Fruit fly (Drosophila melanogaster) whole organism, embryonic: ENCODE data around the gene anne.

Experiments
- BEAF-32 ChIP-seq: fragments of 200-800 bp; sonication (Bioruptor generic); optimal IDR thresholded peaks from 3 replicates; lab custom pipeline; 2017; ENCODE audit warnings: missing biosample characterization, missing genetic modification characterization, mild to moderate bottlenecking, moderate library complexity, missing genetic modification reagents
- CG1024 ChIP-seq: fragments of 200-800 bp; sonication (Bioruptor generic); IDR thresholded peaks from 2 replicates; pipeline ENCODE4 v1.3.6; 2022; ENCODE audit warnings: missing biosample characterization, missing genetic modification characterization
- CG10267 ChIP-seq: fragments of 200-800 bp; sonication (Bioruptor generic); optimal IDR thresholded peaks from 2 replicates; lab custom pipeline; 2018; ENCODE audit warnings: missing biosample characterization, mild to moderate bottlenecking, missing genetic modification characterization, moderate library complexity
- CG12299 ChIP-seq: fragments of 200-800 bp; sonication (Bioruptor generic); optimal IDR thresholded peaks from 2 replicates; lab custom pipeline; 2018; ENCODE audit warnings: missing biosample characterization, mild to moderate bottlenecking, missing genetic modification characterization
- CG13894 ChIP-seq: fragments of 200-800 bp; sonication (Bioruptor generic); optimal IDR thresholded peaks from 3 replicates; lab custom pipeline; 2018; ENCODE audit warnings: missing biosample characterization, mild to moderate bottlenecking, missing genetic modification characterization, moderate library complexity
- CG1529 ChIP-seq: fragments of 200-800 bp; sonication (Bioruptor generic); optimal IDR thresholded peaks from 3 replicates; lab custom pipeline; 2018; ENCODE audit warnings: missing biosample characterization, missing genetic modification characterization
- CG1603 ChIP-seq: fragments of 200-800 bp; sonication (Bioruptor generic); optimal IDR thresholded peaks from 2 replicates; lab custom pipeline; 2019; ENCODE audit warnings: missing biosample characterization, mild to moderate bottlenecking, missing genetic modification characterization, moderate library complexity
- CG16813 ChIP-seq: fragments of 200-800 bp; sonication (Bioruptor generic); IDR thresholded peaks from 3 replicates; pipeline ENCODE4 v1.3.6; 2022; ENCODE audit warnings: missing biosample characterization, missing genetic modification characterization; ENCODE audit not compliant: partially characterized antibody
- CG17612 ChIP-seq: fragments of 200-800 bp; sonication (Bioruptor generic); IDR thresholded peaks from 2 replicates; pipeline ENCODE4 v1.3.6; 2022; ENCODE audit warnings: missing biosample characterization, missing genetic modification characterization
- CG17802 ChIP-seq: fragments of 200-800 bp; sonication (Bioruptor generic); optimal IDR thresholded peaks from 2 replicates; lab custom pipeline; 2018; ENCODE audit warnings: missing biosample characterization, mild to moderate bottlenecking, missing genetic modification characterization, moderate library complexity
- CG2199 ChIP-seq: fragments of 200-800 bp; sonication (Bioruptor generic); IDR thresholded peaks from 3 replicates; pipeline ENCODE4 v1.3.6; 2022; ENCODE audit warnings: missing biosample characterization, missing genetic modification characterization
- CG30020 ChIP-seq: fragments of 200-800 bp; optimal IDR thresholded peaks from 2 replicates; lab custom pipeline; 2019; ENCODE audit warnings: missing biosample characterization, mild to moderate bottlenecking, missing genetic modification characterization, moderate library complexity
- CG30431 ChIP-seq: fragments of 200-800 bp; sonication (Bioruptor generic); optimal IDR thresholded peaks from 2 replicates; lab custom pipeline; 2017; ENCODE audit warnings: missing biosample characterization, missing genetic modification characterization
- CG3065 ChIP-seq: fragments of 200-800 bp; sonication (Bioruptor generic); optimal IDR thresholded peaks from 2 replicates; lab custom pipeline; 2016; ENCODE audit warnings: missing biosample characterization, missing genetic modification characterization
- CG3995 ChIP-seq: fragments of 200-800 bp; sonication (Bioruptor generic); optimal IDR thresholded peaks from 3 replicates; lab custom pipeline; 2016; ENCODE audit warnings: missing biosample characterization, missing genetic modification characterization
- CG5245 ChIP-seq: fragments of 200-800 bp; sonication (Bioruptor generic); optimal IDR thresholded peaks from 3 replicates; lab custom pipeline; 2016; ENCODE audit warnings: missing biosample characterization, missing genetic modification characterization
- CG6765 ChIP-seq: fragments of 200-800 bp; sonication (Bioruptor generic); optimal IDR thresholded peaks from 3 replicates; lab custom pipeline; 2017; ENCODE audit warnings: missing biosample characterization, mild to moderate bottlenecking, missing genetic modification characterization
- CG8281 ChIP-seq: fragments of 200-800 bp; sonication (Bioruptor generic); optimal IDR thresholded peaks from 2 replicates; lab custom pipeline; 2018; ENCODE audit warnings: missing biosample characterization, mild to moderate bottlenecking, missing genetic modification characterization, moderate library complexity
- CG8765 ChIP-seq: fragments of 200-800 bp; sonication (Bioruptor generic); IDR thresholded peaks from 2 replicates; pipeline ENCODE4 v1.3.6; 2022; ENCODE audit warnings: missing biosample characterization, missing genetic modification characterization
- CG9437 ChIP-seq: fragments of 200-800 bp; sonication (Bioruptor generic); optimal IDR thresholded peaks from 2 replicates; lab custom pipeline; 2018; ENCODE audit warnings: missing biosample characterization, mild to moderate bottlenecking, missing genetic modification characterization
- CHES-1-like ChIP-seq: fragments of 200-800 bp; sonication (Bioruptor generic); optimal IDR thresholded peaks from 2 replicates; lab custom pipeline; 2016; ENCODE audit warnings: missing biosample characterization, missing genetic modification characterization
- CrebB ChIP-seq: fragments of 200-800 bp; sonication (Bioruptor generic); optimal IDR thresholded peaks from 3 replicates; lab custom pipeline; 2018; ENCODE audit warnings: missing biosample characterization, mild to moderate bottlenecking, missing genetic modification characterization
- D19B ChIP-seq: fragments of 200-800 bp; sonication (Bioruptor generic); optimal IDR thresholded peaks from 2 replicates; lab custom pipeline; 2017; ENCODE audit warnings: missing biosample characterization, mild to moderate bottlenecking, missing genetic modification characterization
- Dfd ChIP-seq, 2 experiments: fragments of >200 bp; optimal IDR thresholded peaks; 2 replicates each; lab custom pipeline; 2017; ENCODE audit warnings: missing biosample characterization in 2 of 2, missing genetic modification characterization in 2 of 2
- Fer1 ChIP-seq: fragments of 200-800 bp; sonication (Bioruptor generic); optimal IDR thresholded peaks from 2 replicates; lab custom pipeline; 2017; ENCODE audit warnings: missing biosample characterization, mild to moderate bottlenecking, missing genetic modification characterization
- HLH4C ChIP-seq: fragments of 200-800 bp; sonication (Bioruptor generic); IDR thresholded peaks from 3 replicates; pipeline ENCODE4 v1.3.6; 2022; ENCODE audit warnings: missing biosample characterization, missing genetic modification characterization; ENCODE audit not compliant: partially characterized antibody
- Med ChIP-seq: fragments of 200-800 bp; sonication (Bioruptor generic); peaks from one replicate; lab custom pipeline; 2016; ENCODE audit warnings: missing biosample characterization, missing genetic modification characterization, mild to moderate bottlenecking, inconsistent platforms, moderate library complexity
- Neu2 ChIP-seq: fragments of 200-800 bp; sonication (Bioruptor generic); optimal IDR thresholded peaks from 3 replicates; lab custom pipeline; 2016; ENCODE audit warnings: missing biosample characterization, missing genetic modification characterization, borderline replicate concordance
- Ptx1 ChIP-seq: fragments of 200-800 bp; sonication (Bioruptor generic); IDR thresholded peaks from 2 replicates; pipeline ENCODE4 v1.3.6; 2022; ENCODE audit warnings: missing biosample characterization, missing genetic modification characterization
- Scr ChIP-seq: fragments of 200-800 bp; sonication (Bioruptor generic); IDR thresholded peaks from 2 replicates; pipeline ENCODE4 v1.3.6; 2022; ENCODE audit warnings: missing biosample characterization, missing genetic modification characterization; ENCODE audit not compliant: partially characterized antibody
- Sin3A ChIP-seq: fragments of >200 bp; optimal IDR thresholded peaks from 2 replicates; lab custom pipeline; 2018
- Sry-δ ChIP-seq: fragments of 200-800 bp; sonication (Bioruptor generic); optimal IDR thresholded peaks from 2 replicates; lab custom pipeline; 2016; ENCODE audit warnings: missing biosample characterization, missing genetic modification characterization
- YL-1 ChIP-seq: fragments of 200-800 bp; sonication (Bioruptor generic); optimal IDR thresholded peaks from 3 replicates; lab custom pipeline; 2017; ENCODE audit warnings: missing biosample characterization, mild to moderate bottlenecking, missing genetic modification characterization
- cad ChIP-seq: fragments of >200 bp; optimal IDR thresholded peaks from 2 replicates; lab custom pipeline; 2017; ENCODE audit warnings: missing biosample characterization, missing genetic modification characterization
- croc ChIP-seq: fragments of 200-800 bp; sonication (Bioruptor generic); conservative IDR thresholded peaks from 3 replicates; pipeline ENCODE4 v1.3.6; 2022; ENCODE audit warnings: missing biosample characterization, missing genetic modification characterization
- disco-r ChIP-seq: fragments of 200-800 bp; sonication (Bioruptor generic); optimal IDR thresholded peaks from 2 replicates; lab custom pipeline; 2016; ENCODE audit warnings: missing biosample characterization, missing genetic modification characterization
- dmrt99B ChIP-seq: fragments of 200-800 bp; sonication (Bioruptor generic); optimal IDR thresholded peaks from 2 replicates; lab custom pipeline; 2018; ENCODE audit warnings: missing biosample characterization, mild to moderate bottlenecking, missing genetic modification characterization, moderate library complexity
- eve ChIP-seq, 2 experiments: fragments of >200 bp; optimal IDR thresholded peaks; 2 replicates each; lab custom pipeline; 2017; ENCODE audit warnings: missing biosample characterization in 2 of 2, missing genetic modification characterization in 2 of 2
- lilli ChIP-seq: fragments of 200-800 bp; sonication (Bioruptor generic); optimal IDR thresholded peaks from 3 replicates; lab custom pipeline; 2016; ENCODE audit warnings: missing biosample characterization, missing genetic modification characterization
- mirr ChIP-seq: fragments of 200-800 bp; sonication (Bioruptor generic); optimal IDR thresholded peaks from 3 replicates; lab custom pipeline; 2018; ENCODE audit warnings: missing biosample characterization, mild to moderate bottlenecking, missing genetic modification characterization
- nerfin-2 ChIP-seq: fragments of 200-800 bp; sonication (Bioruptor generic); IDR thresholded peaks from 2 replicates; pipeline ENCODE4 v1.3.6; 2022; ENCODE audit warnings: missing biosample characterization, missing genetic modification characterization; ENCODE audit not compliant: partially characterized antibody
- p53 ChIP-seq: fragments of 200-800 bp; sonication (Bioruptor generic); optimal IDR thresholded peaks from 2 replicates; lab custom pipeline; 2016; ENCODE audit warnings: missing biosample characterization, missing genetic modification characterization
- pfk ChIP-seq: fragments of 200-800 bp; sonication (Bioruptor generic); optimal IDR thresholded peaks from 2 replicates; lab custom pipeline; 2018; ENCODE audit warnings: missing biosample characterization, mild to moderate bottlenecking, missing genetic modification characterization, moderate library complexity
- phol ChIP-seq: fragments of 200-800 bp; sonication (Bioruptor generic); optimal IDR thresholded peaks from 3 replicates; lab custom pipeline; 2018; ENCODE audit warnings: missing biosample characterization, mild to moderate bottlenecking, missing genetic modification characterization, moderate library complexity
- row ChIP-seq: fragments of 200-800 bp; sonication (Bioruptor generic); IDR thresholded peaks from 3 replicates; pipeline ENCODE4 v1.3.6; 2022; ENCODE audit warnings: missing biosample characterization, missing genetic modification characterization
- ssp ChIP-seq: fragments of 200-800 bp; sonication (Bioruptor generic); IDR thresholded peaks from 2 replicates; pipeline ENCODE4 v1.3.6; 2022; ENCODE audit warnings: missing biosample characterization, missing genetic modification characterization
- wdn ChIP-seq: fragments of 200-800 bp; sonication (Bioruptor generic); IDR thresholded peaks from 2 replicates; pipeline ENCODE4 v1.3.6; 2022; ENCODE audit warnings: missing biosample characterization, missing genetic modification characterization
- wor ChIP-seq: fragments of 200-800 bp; sonication (Bioruptor generic); IDR thresholded peaks from 2 replicates; pipeline ENCODE4 v1.3.6; 2022; ENCODE audit warnings: missing biosample characterization, missing genetic modification characterization
- zfh2 ChIP-seq: fragments of 200-800 bp; sonication (Bioruptor generic); optimal IDR thresholded peaks from 2 replicates; lab custom pipeline; 2016; ENCODE audit warnings: missing biosample characterization, missing genetic modification characterization

The anne gene

dm6 chr4:129644-130272, 2.3 kb upstream of the anne start, which contains the start of gene Ank (continued):
- TF ChIP-seq pfk (peak; percentile 76), lilli (GFP tag; lab: Kevin White, UChicago) (no peak), CG13894 (tag; lab: Kevin White, UChicago) (peak; percentile 63), croc (GFP tag; lab: Robert Waterston, UW) (no peak), CG6765 (GFP tag; lab: Kevin White, UChicago) (no peak), Ptx1 (no peak), CG5245 (GFP tag; lab: Kevin White, UChicago) (no peak), Sry-δ (GFP tag; lab: Kevin White, UChicago) (peak; percentile 41), Sin3A (lab: Kevin White, UChicago) (no peak), p53 (GFP tag; lab: Kevin White, UChicago) (no peak), wor (GFP tag; lab: Robert Waterston, UW) (no peak), CG30020 (peak; percentile 99), CG10267 (peak; percentile 0), wdn (GFP tag; lab: Robert Waterston, UW) (no peak), CG8281 (no peak)
- TF ChIP-seq, all 482 proteins: peak for 29

- TF ChIP-seq CG30020 = peak; percentile 84
- no peak for TF ChIP-seq disco-r
- peak; percentile 74 for TF ChIP-seq CG1603 (tag; lab: Kevin White, UChicago)
- TF ChIP-seq CG1024 (GFP tag; lab: Robert Waterston, UW) = peak; percentile 72
- TF ChIP-seq phol (tag; lab: Kevin White, UChicago) = peak; percentile 37
- peak; percentile 73 for TF ChIP-seq CG17802 (tag; lab: Kevin White, UChicago)
- TF ChIP-seq YL-1 (GFP tag; lab: Kevin White, UChicago) = no peak
- TF ChIP-seq Scr (GFP tag; lab: Robert Waterston, UW) = peak; percentile 31
- peak; percentile 11 for TF ChIP-seq BEAF-32
- TF ChIP-seq nerfin-2 = 0 out of 2 replicates have a peak, but pooled peaks have one; percentile 33
- peak; percentile 25; the same call in 1 of the 3 replicates for TF ChIP-seq row (GFP tag; lab: Robert Waterston, UW)
- TF ChIP-seq HLH4C (GFP tag; lab: Robert Waterston, UW) = no peak; the same call in 1 of the 3 replicates
- TF ChIP-seq Neu2 (GFP tag; lab: Kevin White, UChicago) = no peak
- TF ChIP-seq ssp = peak; percentile 87
- TF ChIP-seq D19B = peak; percentile 2
- peak; percentile 81 for TF ChIP-seq CG16813 (GFP tag; lab: Robert Waterston, UW)
Measured at dm6 chr4:130558-130957, 1.5 kb upstream of the anne start.

- TF ChIP-seq CG8281 = no peak
- TF ChIP-seq zfh2 (GFP tag; lab: Kevin White, UChicago) = no peak
- TF ChIP-seq CG12299 = no peak
- no peak for TF ChIP-seq CG2199 (GFP tag; lab: Robert Waterston, UW)
- no peak for TF ChIP-seq CG17612 (GFP tag; lab: Robert Waterston, UW)
- no peak for TF ChIP-seq CHES-1-like (GFP tag; lab: Kevin White, UChicago)
- no peak for TF ChIP-seq CG1024 (GFP tag; lab: Robert Waterston, UW)
- no peak for TF ChIP-seq mirr (GFP tag; lab: Kevin White, UChicago)
- peak; percentile 12 for TF ChIP-seq CG1603 (tag; lab: Kevin White, UChicago)
- no peak for TF ChIP-seq CG30431
- peak; percentile 5 for TF ChIP-seq Med (GFP tag; lab: Kevin White, UChicago)
- TF ChIP-seq cad (GFP tag; lab: Kevin White, UChicago) = no peak
- TF ChIP-seq CG3995 (GFP tag; lab: Kevin White, UChicago) = no peak
- no peak for TF ChIP-seq CG8765
- TF ChIP-seq CG3065 (GFP tag; lab: Kevin White, UChicago) = peak; percentile 63
- no peak for TF ChIP-seq CG9437
- no peak for TF ChIP-seq dmrt99B (tag; lab: Kevin White, UChicago)
- TF ChIP-seq eve (GFP tag; optimal IDR thresholded peaks at IDR 0.05; lab: Kevin White, UChicago) = no peak
- no peak for TF ChIP-seq CrebB
- no peak for TF ChIP-seq croc (GFP tag; lab: Robert Waterston, UW)
- peak in 1 of 2 experiments; percentile 7 for TF ChIP-seq Dfd (GFP tag; optimal IDR thresholded peaks at IDR 0.05; lab: Kevin White, UChicago)
- TF ChIP-seq CG1529 (GFP tag; lab: Kevin White, UChicago) = no peak
- no peak for TF ChIP-seq Fer1
Measured at dm6 chr4:130990-131389, 1.0 kb upstream of the anne start.
